Fruit fly (Drosophila melanogaster) whole organism, prepupa: ENCODE results near the gene CG42637.

Source experiments
- Blimp-1 ChIP-seq: fragments of 200-800 bp; sonication (Bioruptor generic); optimal IDR thresholded peaks from 3 replicates; lab custom pipeline; 2017; ENCODE audit warnings: missing biosample characterization, missing genetic modification characterization, mild to moderate bottlenecking, moderate library complexity, missing genetic modification reagents
- CG10631 ChIP-seq: fragments of 200-800 bp; sonication (Bioruptor generic); optimal IDR thresholded peaks from 2 replicates; lab custom pipeline; 2016; ENCODE audit warnings: missing biosample characterization, missing genetic modification characterization
- CG11294 ChIP-seq: fragments of 200-800 bp; sonication (Bioruptor generic); IDR thresholded peaks from 2 replicates; pipeline ENCODE4 v1.3.6; 2022; ENCODE audit warnings: missing biosample characterization, missing genetic modification characterization
- CG11762 ChIP-seq: fragments of 200-800 bp; sonication (Bioruptor generic); optimal IDR thresholded peaks from 3 replicates; lab custom pipeline; 2016; ENCODE audit warnings: missing biosample characterization, missing genetic modification characterization; ENCODE audit not compliant: insufficient read depth
- CG11902 ChIP-seq: fragments of 200-800 bp; sonication (Bioruptor generic); optimal IDR thresholded peaks from 3 replicates; lab custom pipeline; 2016; ENCODE audit warnings: missing biosample characterization, missing genetic modification characterization
- CG15336 ChIP-seq: fragments of 200-800 bp; sonication (Bioruptor generic); IDR thresholded peaks from 2 replicates; pipeline ENCODE4 v1.3.6; 2022; ENCODE audit warnings: missing biosample characterization, missing genetic modification characterization
- CG16779 ChIP-seq: fragments of 200-800 bp; sonication (Bioruptor generic); optimal IDR thresholded peaks from 3 replicates; lab custom pipeline; 2017; ENCODE audit warnings: missing biosample characterization, mild to moderate bottlenecking, missing genetic modification characterization
- CG3032 ChIP-seq: fragments of 200-800 bp; optimal IDR thresholded peaks from 2 replicates; lab custom pipeline; 2019; ENCODE audit warnings: missing biosample characterization, mild to moderate bottlenecking, missing genetic modification characterization, moderate library complexity
- CG31627 ChIP-seq: fragments of 200-800 bp; sonication (Bioruptor generic); optimal IDR thresholded peaks from 3 replicates; lab custom pipeline; 2016; ENCODE audit warnings: missing biosample characterization, missing genetic modification characterization
- CG4318 ChIP-seq: fragments of 200-800 bp; sonication (Bioruptor generic); optimal IDR thresholded peaks from 3 replicates; lab custom pipeline; 2017; ENCODE audit warnings: missing biosample characterization, mild to moderate bottlenecking, missing genetic modification characterization
- CG6163 ChIP-seq: fragments of 200-800 bp; sonication (Bioruptor generic); IDR thresholded peaks from 3 replicates; pipeline ENCODE4 v1.3.6; 2022; ENCODE audit warnings: missing biosample characterization, missing genetic modification characterization
- CG6276 ChIP-seq: fragments of 200-800 bp; sonication (Bioruptor generic); optimal IDR thresholded peaks from 2 replicates; lab custom pipeline; 2017; ENCODE audit warnings: missing biosample characterization, mild to moderate bottlenecking, missing genetic modification characterization
- CG6792 ChIP-seq: fragments of 200-800 bp; sonication (Bioruptor generic); optimal IDR thresholded peaks from 3 replicates; lab custom pipeline; 2016; ENCODE audit warnings: missing biosample characterization, missing genetic modification characterization
- CG6854 ChIP-seq: fragments of 200-800 bp; sonication (Bioruptor generic); optimal IDR thresholded peaks from 2 replicates; lab custom pipeline; 2017; ENCODE audit warnings: missing biosample characterization, mild to moderate bottlenecking, missing genetic modification characterization
- CG7368 ChIP-seq: fragments of 200-800 bp; sonication (Bioruptor generic); optimal IDR thresholded peaks from 3 replicates; lab custom pipeline; 2016; ENCODE audit warnings: missing biosample characterization, missing genetic modification characterization
- CG8119 ChIP-seq: fragments of 200-800 bp; sonication (Bioruptor generic); IDR thresholded peaks from 3 replicates; pipeline ENCODE4 v1.3.6; 2022; ENCODE audit warnings: missing biosample characterization, missing genetic modification characterization
- CG8319 ChIP-seq: fragments of 200-800 bp; sonication (Bioruptor generic); optimal IDR thresholded peaks from 3 replicates; lab custom pipeline; 2016; ENCODE audit warnings: missing biosample characterization, missing genetic modification characterization
- CG9139 ChIP-seq: fragments of 200-800 bp; sonication (Bioruptor generic); optimal IDR thresholded peaks from 3 replicates; lab custom pipeline; 2017; ENCODE audit warnings: missing biosample characterization, mild to moderate bottlenecking, missing genetic modification characterization
- Eip93F ChIP-seq: fragments of 200-800 bp; sonication (Bioruptor generic); optimal IDR thresholded peaks from 2 replicates; lab custom pipeline; 2016; ENCODE audit warnings: missing biosample characterization, mild to moderate bottlenecking, missing genetic modification characterization
- Ets21C ChIP-seq: fragments of 200-800 bp; sonication (Bioruptor generic); optimal IDR thresholded peaks from 3 replicates; lab custom pipeline; 2016; ENCODE audit warnings: missing biosample characterization, missing genetic modification characterization
- Hr38 ChIP-seq: sonication (Bioruptor generic); optimal IDR thresholded peaks from 2 replicates; lab custom pipeline; 2016; ENCODE audit warnings: missing biosample characterization, missing genetic modification characterization
- Hr39 ChIP-seq: fragments of 200-800 bp; sonication (Bioruptor generic); optimal IDR thresholded peaks from 2 replicates; lab custom pipeline; 2016; ENCODE audit warnings: missing biosample characterization, missing genetic modification characterization
- Hr4 ChIP-seq: fragments of 200-800 bp; sonication (Bioruptor generic); optimal IDR thresholded peaks from 3 replicates; lab custom pipeline; 2016; ENCODE audit warnings: missing biosample characterization, missing genetic modification characterization
- Smox ChIP-seq: fragments of 200-800 bp; sonication (Bioruptor generic); optimal IDR thresholded peaks from 3 replicates; lab custom pipeline; 2016; ENCODE audit warnings: missing biosample characterization, missing genetic modification characterization
- cyc ChIP-seq: fragments of 200-800 bp; sonication (Bioruptor generic); optimal IDR thresholded peaks from 3 replicates; lab custom pipeline; 2016; ENCODE audit warnings: missing biosample characterization, missing genetic modification characterization
- dac ChIP-seq: fragments of 200-800 bp; sonication (Bioruptor generic); optimal IDR thresholded peaks from 2 replicates; lab custom pipeline; 2017; ENCODE audit warnings: missing biosample characterization, mild to moderate bottlenecking, missing genetic modification characterization
- eg ChIP-seq: fragments of 200-800 bp; sonication (Bioruptor generic); IDR thresholded peaks from 3 replicates; pipeline ENCODE4 v1.3.6; 2022; ENCODE audit warnings: missing biosample characterization, missing genetic modification characterization
- fd59A ChIP-seq: fragments of 200-800 bp; sonication (Bioruptor generic); optimal IDR thresholded peaks from 2 replicates; lab custom pipeline; 2017; ENCODE audit warnings: missing biosample characterization, mild to moderate bottlenecking, missing genetic modification characterization, missing genetic modification reagents
- fkh ChIP-seq: fragments of 200-800 bp; sonication (Bioruptor generic); optimal IDR thresholded peaks from 3 replicates; lab custom pipeline; 2017; ENCODE audit warnings: missing biosample characterization, mild to moderate bottlenecking, missing genetic modification characterization, moderate library complexity
- lz ChIP-seq: fragments of 200-800 bp; sonication (Bioruptor generic); optimal IDR thresholded peaks from 3 replicates; lab custom pipeline; 2016; ENCODE audit warnings: missing biosample characterization, missing genetic modification characterization
- net ChIP-seq: fragments of 200-800 bp; sonication (Bioruptor generic); optimal IDR thresholded peaks from 3 replicates; lab custom pipeline; 2016; ENCODE audit warnings: missing biosample characterization, missing genetic modification characterization
- pdm3 ChIP-seq: fragments of 200-800 bp; sonication (Bioruptor generic); optimal IDR thresholded peaks from 3 replicates; lab custom pipeline; 2016; ENCODE audit warnings: missing biosample characterization, missing genetic modification characterization
- salr ChIP-seq, 2 experiments: fragments of 200-800 bp; sonication (Bioruptor generic); optimal IDR thresholded peaks; 3 replicates each; lab custom pipeline; 2016 to 2018; ENCODE audit warnings: missing biosample characterization in 2 of 2, missing genetic modification characterization in 2 of 2, mild to moderate bottlenecking in 1 of 2
- svp ChIP-seq: fragments of 200-800 bp; sonication (Bioruptor generic); peaks from one replicate; lab custom pipeline; 2016; ENCODE audit warnings: missing biosample characterization, missing genetic modification characterization
- topi ChIP-seq: fragments of 200-800 bp; sonication (Bioruptor generic); optimal IDR thresholded peaks from 3 replicates; lab custom pipeline; 2016; ENCODE audit warnings: missing biosample characterization, missing genetic modification characterization
- vri ChIP-seq: fragments of 200-800 bp; sonication (Bioruptor generic); optimal IDR thresholded peaks from 3 replicates; lab custom pipeline; 2016; ENCODE audit warnings: missing biosample characterization, mild to moderate bottlenecking, missing genetic modification characterization

CG42637 gene

DNA sequence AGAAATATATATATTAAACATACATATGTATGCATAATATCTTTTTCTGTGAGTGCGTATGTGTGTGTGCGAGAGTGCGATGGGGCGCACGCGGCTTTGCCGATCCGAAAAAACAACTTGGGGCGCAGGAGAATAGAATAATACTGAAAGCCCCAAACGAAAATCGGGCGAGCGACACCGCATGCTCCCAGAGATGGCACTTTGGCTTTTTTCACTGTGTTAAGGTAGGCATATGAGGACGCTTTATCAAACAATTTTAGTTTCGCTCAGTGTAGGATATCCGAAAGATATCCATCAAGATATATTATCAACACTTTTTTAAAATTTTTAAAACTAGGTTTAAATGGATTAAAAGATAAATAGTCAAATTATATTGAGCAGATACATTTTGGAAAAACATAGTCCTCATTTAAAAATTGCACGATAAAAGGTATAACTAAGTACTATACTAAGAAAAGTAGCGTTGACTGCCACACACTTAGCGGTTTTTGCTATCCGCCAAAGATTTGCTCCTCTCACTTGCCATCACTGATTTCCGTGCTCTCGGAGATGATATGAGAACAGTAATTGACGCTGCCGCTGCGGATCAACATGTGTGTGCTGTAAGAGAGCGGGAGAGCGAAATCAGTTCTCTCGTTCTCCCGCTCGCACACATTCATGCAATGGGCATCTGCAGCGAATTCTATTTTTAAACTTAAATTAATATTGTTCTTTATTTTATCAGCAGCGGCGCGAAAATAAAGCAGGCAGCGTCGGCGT lies 2.3 kb downstream of the CG42637 start (continued):
- TF ChIP-seq CG6163 (peak; percentile 59; the same call in 2 of the 3 replicates), CG11294 (GFP tag; lab: Robert Waterston, UW) (no peak), Smox (GFP tag; lab: Kevin White, UChicago) (peak; percentile 27), Hr39 (peak; percentile 72), CG11762 (GFP tag; lab: Kevin White, UChicago) (peak; percentile 26), topi (GFP tag; lab: Kevin White, UChicago) (peak; percentile 77), CG8319 (GFP tag; lab: Kevin White, UChicago) (peak; percentile 44), CG6276 (GFP tag; lab: Kevin White, UChicago) (peak; percentile 39), CG15336 (GFP tag; lab: Robert Waterston, UW) (no peak; the same call in 1 of the 2 replicates), CG3032 (tag; lab: Kevin White, UChicago) (peak; percentile 62)

DNA sequence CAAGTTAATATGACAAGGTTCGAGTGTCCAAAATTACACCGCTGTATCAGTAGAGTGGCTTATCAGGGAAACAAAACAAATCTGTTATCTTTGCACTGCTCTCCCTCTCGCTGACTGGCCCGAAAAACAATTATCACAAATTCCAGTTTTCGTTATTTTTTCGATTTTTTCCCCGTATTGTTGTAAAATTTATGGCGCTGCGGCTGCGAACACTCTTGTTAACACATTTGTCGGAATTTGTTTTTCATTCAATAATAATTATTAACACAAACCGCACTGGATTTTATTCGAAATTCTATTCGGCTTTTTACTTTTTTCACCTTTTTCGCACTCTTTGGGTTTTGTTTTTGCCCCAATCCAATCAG lies 2.8 kb downstream of the CG42637 start:
- no peak for TF ChIP-seq dac (GFP tag; lab: Kevin White, UChicago)
- no peak for TF ChIP-seq Hr4 (GFP tag; lab: Kevin White, UChicago)
- TF ChIP-seq net (GFP tag; lab: Kevin White, UChicago) = no peak
- no peak for TF ChIP-seq Hr39
- no peak for TF ChIP-seq CG3032 (tag; lab: Kevin White, UChicago)
- no peak for TF ChIP-seq CG11902
- TF ChIP-seq CG8319 (GFP tag; lab: Kevin White, UChicago) = no peak
- no peak for TF ChIP-seq Hr38 (GFP tag; lab: Kevin White, UChicago)
- TF ChIP-seq CG4318 (GFP tag; lab: Kevin White, UChicago) = no peak
- TF ChIP-seq CG16779 (tag; lab: Kevin White, UChicago) = no peak
- TF ChIP-seq salr (GFP tag; optimal IDR thresholded peaks at IDR 0.05; lab: Kevin White, UChicago) = no peak
- no peak for TF ChIP-seq Ets21C (GFP tag; lab: Kevin White, UChicago)
- no peak for TF ChIP-seq fd59A
- TF ChIP-seq Eip93F (GFP tag; lab: Kevin White, UChicago) = no peak
- no peak for TF ChIP-seq CG31627 (GFP tag; lab: Kevin White, UChicago)
- no peak for TF ChIP-seq CG6792 (GFP tag; lab: Kevin White, UChicago)
- no peak for TF ChIP-seq eg (GFP tag; lab: Robert Waterston, UW)
- no peak for TF ChIP-seq pdm3

DNA sequence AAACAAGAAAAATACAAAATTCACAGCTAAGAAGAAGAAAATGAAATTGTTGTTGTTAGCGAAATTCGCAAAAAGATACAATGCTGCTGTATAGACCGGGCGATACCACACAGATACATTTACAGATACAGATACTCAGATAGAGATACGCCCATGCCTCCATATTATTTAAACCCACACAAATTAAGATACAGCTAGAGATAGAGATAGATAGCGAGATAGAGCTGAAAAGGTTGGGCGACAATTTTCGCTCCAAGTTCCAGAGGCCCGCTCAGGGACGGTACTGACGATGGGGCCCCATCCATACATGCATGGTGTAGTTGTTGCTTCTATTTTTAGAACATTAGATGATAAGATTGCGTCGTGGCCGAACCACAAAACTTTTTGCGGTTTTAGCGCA lies 5.7 kb downstream of the CG42637 start:
- TF ChIP-seq CG15336 (GFP tag; lab: Robert Waterston, UW) (no peak), CG9139 (GFP tag; lab: Kevin White, UChicago) (no peak), vri (GFP tag; lab: Kevin White, UChicago) (peak; percentile 4), CG10631 (GFP tag; lab: Kevin White, UChicago) (no peak), fkh (GFP tag; lab: Kevin White, UChicago) (peak; percentile 40), lz (GFP tag; lab: Kevin White, UChicago) (no peak), CG11294 (GFP tag; lab: Robert Waterston, UW) (no peak), CG7368 (GFP tag; lab: Kevin White, UChicago) (no peak), cyc (no peak), net (GFP tag; lab: Kevin White, UChicago) (no peak), CG11762 (GFP tag; lab: Kevin White, UChicago) (no peak), Blimp-1 (GFP tag; lab: Kevin White, UChicago) (no peak), svp (GFP tag; lab: Kevin White, UChicago) (no peak)
- TF ChIP-seq, all 60 proteins: peak for 2

dm6 chr3L:19778530-19778929 lies 14.8 kb downstream of the CG42637 start:
- TF ChIP-seq CG8119 (no peak), CG6854 (GFP tag; lab: Kevin White, UChicago) (no peak), svp (GFP tag; lab: Kevin White, UChicago) (no peak), fkh (GFP tag; lab: Kevin White, UChicago) (peak; percentile 49)
